Fruit fly (Drosophila melanogaster): Measurements from ENCODE around the gene Cdc5.

The Cdc5 gene

DNA sequence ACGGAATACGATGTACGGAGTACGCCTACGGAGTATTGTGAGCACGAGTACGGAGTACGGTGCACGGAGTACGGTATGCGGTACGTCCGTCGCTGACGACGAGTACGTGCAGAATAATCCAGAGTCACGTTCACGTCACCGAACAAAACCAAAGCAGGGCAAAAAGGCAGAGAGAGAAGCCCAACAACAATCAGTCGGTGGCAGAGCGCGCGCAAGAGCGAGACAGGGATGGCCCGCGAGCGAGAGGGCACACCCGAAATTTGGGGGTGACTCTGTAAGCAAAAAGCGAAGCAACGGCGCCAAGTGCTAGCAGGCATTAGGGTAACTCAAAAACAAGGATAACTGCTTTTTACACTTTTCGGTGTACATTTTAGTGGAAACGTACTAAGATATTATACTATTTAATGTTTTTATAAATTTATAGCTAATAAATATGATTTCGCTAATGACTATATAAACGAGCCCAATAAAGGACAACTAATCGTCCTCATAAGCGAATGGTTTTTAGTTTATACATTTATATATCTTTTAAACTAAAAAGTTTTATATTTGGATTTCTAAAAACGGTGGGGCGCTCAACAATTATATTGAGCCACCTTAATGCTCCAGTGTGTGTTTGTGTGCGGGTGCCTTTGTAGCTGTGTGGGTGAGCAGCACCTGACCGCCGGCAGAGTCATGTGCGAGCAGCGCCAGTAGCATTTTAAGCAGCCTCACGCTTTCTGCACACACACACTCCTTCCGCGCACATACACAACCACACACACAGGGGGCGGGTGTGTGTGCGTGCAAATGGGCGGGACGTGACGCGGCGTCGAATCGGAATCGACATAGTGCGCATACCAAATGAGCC, 16.3 kb upstream of the Cdc5 start (continued):
- TF ChIP-seq salr (GFP tag; optimal IDR thresholded peaks at IDR 0.05) (no peak), lz (GFP tag; optimal IDR thresholded peaks at IDR 0.05) (peak; percentile 32), CG10631 (GFP tag; optimal IDR thresholded peaks at IDR 0.05) (peak; percentile 72), CG4318 (GFP tag; optimal IDR thresholded peaks at IDR 0.05) (peak; percentile 51), CG16779 (tag; optimal IDR thresholded peaks at IDR 0.05) (peak; percentile 49), CG6792 (GFP tag; optimal IDR thresholded peaks at IDR 0.05) (peak; percentile 68), achi (GFP tag; optimal IDR thresholded peaks at IDR 0.05) (peak; percentile 74), pdm3 (GFP tag; optimal IDR thresholded peaks at IDR 0.05) (peak; percentile 49), CG8632 (GFP tag; optimal IDR thresholded peaks at IDR 0.05) (peak; percentile 74), Blimp-1 (GFP tag; optimal IDR thresholded peaks at IDR 0.05) (peak; percentile 45), Lpt (GFP tag; optimal IDR thresholded peaks at IDR 0.05) (no peak), CG11762 (GFP tag; optimal IDR thresholded peaks at IDR 0.05; ENCODE audit: insufficient read depth) (peak; percentile 67), Eip93F (GFP tag; optimal IDR thresholded peaks at IDR 0.05) (peak; percentile 19), Eip75B (GFP tag; optimal IDR thresholded peaks at IDR 0.05) (peak; percentile 58), Sox102F (GFP tag; optimal IDR thresholded peaks at IDR 0.05) (peak; percentile 26), CG7368 (GFP tag; optimal IDR thresholded peaks at IDR 0.05) (peak; percentile 20), spab (GFP tag; optimal IDR thresholded peaks at IDR 0.05) (peak; percentile 51), Sox14 (GFP tag; optimal IDR thresholded peaks at IDR 0.05) (no peak)

DNA sequence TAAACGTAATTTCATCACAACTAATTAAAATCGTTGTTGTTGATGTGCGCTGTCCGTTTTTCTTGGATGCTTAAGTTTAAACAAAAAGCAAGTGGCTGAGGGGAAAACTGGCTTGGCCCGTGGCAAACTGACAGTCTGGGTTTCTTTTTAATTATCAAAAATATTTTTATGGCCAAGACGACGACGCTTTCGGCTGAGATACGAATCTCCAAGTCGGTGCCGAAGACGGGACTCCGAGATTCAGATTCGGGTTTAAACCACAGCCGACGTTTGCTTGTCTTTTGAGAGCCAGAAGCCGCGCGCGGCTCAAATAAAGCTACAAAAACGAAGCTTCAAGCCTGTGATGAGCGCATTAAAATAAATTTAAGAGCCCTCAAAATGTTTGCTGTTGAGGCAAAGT, 14.5 kb upstream of the Cdc5 start:
- TF ChIP-seq Hr4 (GFP tag; optimal IDR thresholded peaks at IDR 0.05) (no peak), CG15336 (GFP tag; IDR thresholded peaks at IDR 0.05) (no peak), eg (GFP tag; IDR thresholded peaks at IDR 0.05) (no peak), CG6792 (GFP tag; optimal IDR thresholded peaks at IDR 0.05) (no peak), Sox102F (GFP tag; optimal IDR thresholded peaks at IDR 0.05) (no peak), CG16779 (tag; optimal IDR thresholded peaks at IDR 0.05) (no peak), CG6808 (GFP tag; optimal IDR thresholded peaks at IDR 0.05) (no peak), lz (GFP tag; optimal IDR thresholded peaks at IDR 0.05) (no peak), CG3919 (GFP tag; optimal IDR thresholded peaks at IDR 0.05) (no peak), CG11294 (GFP tag; IDR thresholded peaks at IDR 0.05) (no peak), dsx (GFP tag; optimal IDR thresholded peaks at IDR 0.05; ENCODE audit: poor library complexity, severe bottlenecking) (no peak), Eip75B (GFP tag; optimal IDR thresholded peaks at IDR 0.05) (no peak), achi (GFP tag; optimal IDR thresholded peaks at IDR 0.05) (no peak), CG4318 (GFP tag; optimal IDR thresholded peaks at IDR 0.05) (no peak), Ets21C (GFP tag; optimal IDR thresholded peaks at IDR 0.05) (no peak), Met (GFP tag; optimal IDR thresholded peaks at IDR 0.05) (no peak), CG6854 (GFP tag; optimal IDR thresholded peaks at IDR 0.05) (no peak), CG8632 (GFP tag; optimal IDR thresholded peaks at IDR 0.05) (no peak), vri (GFP tag; optimal IDR thresholded peaks at IDR 0.05) (no peak)

DNA sequence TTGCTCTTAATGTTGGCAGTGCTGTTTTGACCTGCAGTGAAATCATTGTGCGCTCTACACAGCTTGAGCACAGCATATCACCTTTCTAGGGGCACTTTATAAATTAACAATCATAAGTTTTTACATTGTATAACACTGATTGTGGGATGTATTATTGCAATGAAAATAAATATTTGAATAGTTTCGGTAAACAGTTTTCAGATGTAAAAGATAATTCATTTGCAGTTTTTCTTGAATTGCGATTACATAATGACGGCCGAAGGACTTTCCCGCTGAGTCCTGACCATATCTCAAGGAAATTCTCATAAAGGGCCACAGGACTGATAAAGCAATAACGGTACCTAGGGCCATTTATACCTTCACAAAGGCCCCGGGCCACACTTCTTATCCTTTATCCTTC, 13.4 kb upstream of the Cdc5 start:
- no peak for TF ChIP-seq lz (GFP tag; optimal IDR thresholded peaks at IDR 0.05)
- TF ChIP-seq CG10669 (GFP tag; optimal IDR thresholded peaks at IDR 0.05), result no peak
- no peak for TF ChIP-seq Hr39 (GFP tag; optimal IDR thresholded peaks at IDR 0.05)
- TF ChIP-seq Eip78C (GFP tag), result no peak
- no peak for TF ChIP-seq fd85E (GFP tag; optimal IDR thresholded peaks at IDR 0.05)
- no peak for TF ChIP-seq pdm3 (GFP tag; optimal IDR thresholded peaks at IDR 0.05)
- TF ChIP-seq topi (GFP tag; optimal IDR thresholded peaks at IDR 0.05), result no peak

DNA sequence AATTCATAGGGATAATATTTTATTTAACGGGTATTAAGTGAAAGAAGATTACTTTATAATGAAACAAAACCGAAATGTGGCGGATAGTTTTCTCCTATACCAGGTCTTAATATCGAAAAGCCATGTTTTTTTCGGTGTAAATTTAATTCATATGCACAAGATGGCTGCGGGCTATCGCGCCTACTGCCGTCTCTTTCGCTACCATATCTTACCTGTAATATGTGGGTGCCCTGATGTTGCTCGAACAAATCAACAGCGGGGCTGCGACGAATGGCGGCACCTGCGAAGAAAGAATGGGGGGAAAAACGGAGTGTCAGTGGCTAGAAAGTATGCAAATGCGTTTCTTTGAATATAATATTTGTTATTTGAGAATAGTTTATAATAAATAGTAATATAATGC, 10.0 kb upstream of the Cdc5 start:
- TF ChIP-seq Sox15 (GFP tag; optimal IDR thresholded peaks at IDR 0.05) (no peak), cyc (GFP tag; optimal IDR thresholded peaks at IDR 0.05) (no peak), salr (GFP tag; optimal IDR thresholded peaks at IDR 0.05) (no peak), CG6163 (GFP tag; IDR thresholded peaks at IDR 0.05) (no peak), CG15336 (GFP tag; IDR thresholded peaks at IDR 0.05) (no peak)
